Worm (Caenorhabditis elegans) whole organism, mixed stage, embryonic: ENCODE data around the gene hipr-1.
A peak's percentile ranks its signal among the peaks of the same experiment; 100 is the strongest.

ENCODE experiments used
- M03D4.4 ChIP-seq: sonication (generic microtip); optimal IDR thresholded peaks from 2 replicates; lab custom pipeline; 2017; ENCODE audit warnings: mild to moderate bottlenecking, missing genetic modification characterization, missing compliant biosample characterization
- bed-3 ChIP-seq: fragments of 200-800 bp; sonication (Bioruptor generic); optimal IDR thresholded peaks from 3 replicates; lab custom pipeline; 2018; ENCODE audit warnings: mild to moderate bottlenecking, missing genetic modification characterization, moderate library complexity, missing compliant biosample characterization
- blmp-1 ChIP-seq: fragments of 150-350 bp; optimal IDR thresholded peaks from 2 replicates; lab custom pipeline; 2014; ENCODE audit warnings: missing biosample characterization, missing genetic modification characterization
- ceh-39 ChIP-seq: fragments of 150-350 bp; optimal IDR thresholded peaks from 2 replicates; lab custom pipeline; 2014; ENCODE audit warnings: missing biosample characterization, missing genetic modification characterization
- ceh-43 ChIP-seq: fragments of 200-800 bp; sonication (Bioruptor generic); optimal IDR thresholded peaks from 2 replicates; lab custom pipeline; 2018; ENCODE audit warnings: mild to moderate bottlenecking, missing genetic modification characterization, moderate library complexity, missing compliant biosample characterization
- ceh-83 ChIP-seq: fragments of 200-800 bp; sonication (Bioruptor generic); optimal IDR thresholded peaks from 2 replicates; lab custom pipeline; 2018; ENCODE audit warnings: mild to moderate bottlenecking, missing genetic modification characterization, missing compliant biosample characterization
- ces-1 ChIP-seq: fragments of 150-350 bp; optimal IDR thresholded peaks from 2 replicates; lab custom pipeline; 2014; ENCODE audit warnings: missing biosample characterization, missing genetic modification reagents, missing genetic modification characterization
- cnd-1 ChIP-seq: fragments of 200-800 bp; sonication (Bioruptor generic); optimal IDR thresholded peaks from 2 replicates; lab custom pipeline; 2018; ENCODE audit warnings: mild to moderate bottlenecking, missing genetic modification characterization, missing compliant biosample characterization
- drap-1 ChIP-seq: fragments of 200-800 bp; sonication (Bioruptor generic); optimal IDR thresholded peaks from 3 replicates; lab custom pipeline; 2018; ENCODE audit warnings: mild to moderate bottlenecking, missing genetic modification characterization, missing compliant biosample characterization
- elt-1 ChIP-seq: sonication (generic microtip); optimal IDR thresholded peaks from 2 replicates; lab custom pipeline; 2017; ENCODE audit warnings: missing genetic modification characterization, mild to moderate bottlenecking, missing compliant biosample characterization, antibody characterized with exemption, moderate library complexity, borderline replicate concordance; ENCODE audit not compliant: insufficient read depth
- elt-3 ChIP-seq: fragments of 150-350 bp; optimal IDR thresholded peaks from 2 replicates; lab custom pipeline; 2014; ENCODE audit warnings: missing biosample characterization, missing genetic modification characterization
- flh-1 ChIP-seq: fragments of 200-800 bp; sonication (Bioruptor generic); optimal IDR thresholded peaks from 2 replicates; lab custom pipeline; 2018; ENCODE audit warnings: mild to moderate bottlenecking, missing genetic modification characterization, moderate library complexity, missing compliant biosample characterization
- ham-2 ChIP-seq: fragments of 200-800 bp; sonication (Bioruptor generic); optimal IDR thresholded peaks from 2 replicates; lab custom pipeline; 2018; ENCODE audit warnings: mild to moderate bottlenecking, missing genetic modification characterization, missing compliant biosample characterization
- hlh-1 ChIP-seq: fragments of 150-350 bp; optimal IDR thresholded peaks from 2 replicates; lab custom pipeline; 2014; ENCODE audit warnings: missing biosample characterization, missing genetic modification reagents, missing genetic modification characterization
- lin-32 ChIP-seq: fragments of 200-800 bp; sonication (Bioruptor generic); optimal IDR thresholded peaks from 2 replicates; lab custom pipeline; 2018; ENCODE audit warnings: mild to moderate bottlenecking, missing genetic modification characterization, missing compliant biosample characterization
- mab-5 ChIP-seq: fragments of 150-350 bp; optimal IDR thresholded peaks from 2 replicates; lab custom pipeline; 2014; ENCODE audit warnings: missing biosample characterization, missing genetic modification characterization
- mep-1 ChIP-seq: fragments of 150-350 bp; optimal IDR thresholded peaks from 2 replicates; lab custom pipeline; 2017; ENCODE audit warnings: missing biosample characterization, missing genetic modification reagents, missing genetic modification characterization, inconsistent platforms
- mls-2 ChIP-seq: sonication (generic microtip); optimal IDR thresholded peaks from 2 replicates; lab custom pipeline; 2016; ENCODE audit warnings: mild to moderate bottlenecking, missing genetic modification characterization, moderate library complexity, missing compliant biosample characterization
- nhr-12 ChIP-seq: fragments of 150-350 bp; optimal IDR thresholded peaks from 2 replicates; lab custom pipeline; 2014; ENCODE audit warnings: missing biosample characterization, missing genetic modification characterization
- nhr-2 ChIP-seq: fragments of 150-350 bp; optimal IDR thresholded peaks from 2 replicates; lab custom pipeline; 2014; ENCODE audit warnings: missing biosample characterization, missing genetic modification characterization
- nhr-28 ChIP-seq: fragments of 150-350 bp; optimal IDR thresholded peaks from 2 replicates; lab custom pipeline; 2014; ENCODE audit warnings: missing biosample characterization, missing genetic modification characterization
- nhr-76 ChIP-seq: sonication (generic microtip); optimal IDR thresholded peaks from 2 replicates; lab custom pipeline; 2017; ENCODE audit warnings: missing biosample characterization, missing genetic modification characterization
- pha-4 ChIP-seq: fragments of 150-350 bp; optimal IDR thresholded peaks from 2 replicates; lab custom pipeline; 2018; ENCODE audit warnings: missing biosample characterization, missing genetic modification reagents, missing genetic modification characterization
- sem-2 ChIP-seq: fragments of 200-800 bp; sonication (Bioruptor generic); optimal IDR thresholded peaks from 2 replicates; lab custom pipeline; 2018; ENCODE audit warnings: mild to moderate bottlenecking, missing genetic modification characterization, missing compliant biosample characterization
- sptf-1 ChIP-seq: sonication (generic microtip); optimal IDR thresholded peaks from 2 replicates; lab custom pipeline; 2017; ENCODE audit warnings: mild to moderate bottlenecking, missing genetic modification characterization, moderate library complexity, missing compliant biosample characterization
- tbx-8 ChIP-seq: fragments of 200-800 bp; sonication (Bioruptor generic); optimal IDR thresholded peaks from 2 replicates; lab custom pipeline; 2018; ENCODE audit warnings: mild to moderate bottlenecking, missing genetic modification characterization, moderate library complexity, missing compliant biosample characterization
- unc-120 ChIP-seq: sonication (generic microtip); optimal IDR thresholded peaks from 2 replicates; lab custom pipeline; 2017; ENCODE audit warnings: missing genetic modification characterization, missing compliant biosample characterization; ENCODE audit not compliant: poor library complexity, severe bottlenecking
- unc-39 ChIP-seq: fragments of 150-350 bp; optimal IDR thresholded peaks from 2 replicates; lab custom pipeline; 2014; ENCODE audit warnings: missing biosample characterization, missing genetic modification characterization
- zip-8 ChIP-seq: fragments of 150-350 bp; optimal IDR thresholded peaks from 2 replicates; lab custom pipeline; 2014; ENCODE audit warnings: missing biosample characterization, missing genetic modification characterization
- ztf-11 ChIP-seq: fragments of 150-350 bp; optimal IDR thresholded peaks from 2 replicates; lab custom pipeline; 2014; ENCODE audit warnings: missing biosample characterization, missing genetic modification characterization

Gene hipr-1

DNA sequence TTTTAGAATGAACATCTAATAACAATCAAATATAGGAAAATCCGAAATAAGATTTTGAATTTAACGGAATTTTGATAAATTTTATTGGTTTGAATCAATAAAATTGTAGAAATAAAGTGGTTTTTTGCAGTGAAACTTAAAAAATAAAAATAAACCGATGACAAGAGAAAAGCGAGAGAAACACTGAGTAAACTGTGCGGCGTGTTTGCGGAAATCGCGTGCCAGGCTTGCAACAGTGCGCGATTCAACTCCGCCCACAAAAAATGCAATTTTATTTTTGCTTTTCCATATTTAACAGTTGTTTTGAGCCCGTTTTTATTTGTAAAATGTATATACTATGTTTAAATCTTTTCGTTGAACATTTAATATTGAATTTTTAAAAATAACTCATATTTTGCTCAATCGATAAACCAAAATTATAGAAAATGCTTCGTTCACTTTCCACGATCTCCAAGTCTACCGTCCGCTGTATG lies 47.9 kb downstream of the hipr-1 start, which contains the start of gene mtss-1 (continued):
- TF ChIP-seq tbx-8 (GFP tag; lab: Kevin White, UChicago) (no peak), nhr-2 (no peak), elt-1 (no peak), ham-2 (GFP tag; lab: Kevin White, UChicago) (peak; percentile 52), nhr-28 (tag; lab: Kevin White, UChicago) (no peak), ceh-83 (GFP tag; lab: Kevin White, UChicago) (peak; percentile 47), ceh-43 (peak; percentile 87), elt-3 (tag; lab: Kevin White, UChicago) (no peak), lin-32 (GFP tag; lab: Kevin White, UChicago) (peak; percentile 54), ces-1 (GFP tag; lab: Kevin White, UChicago) (no peak), pha-4 (peak; percentile 18), unc-39 (tag; lab: Kevin White, UChicago) (no peak), ztf-11 (peak; percentile 68)

ce11 chrIII:8769253-8769652 lies 49.3 kb downstream of the hipr-1 start, which contains the start of gene K02D10.1:
TSS of gene K02D10.1 (plus strand) at chrIII:8769536.
- TF ChIP-seq sptf-1 (tag; lab: Kevin White, UChicago) (no peak), hlh-1 (tag; lab: Kevin White, UChicago) (peak; percentile 34)
- TF ChIP-seq, all 35 proteins: peak for 1

DNA sequence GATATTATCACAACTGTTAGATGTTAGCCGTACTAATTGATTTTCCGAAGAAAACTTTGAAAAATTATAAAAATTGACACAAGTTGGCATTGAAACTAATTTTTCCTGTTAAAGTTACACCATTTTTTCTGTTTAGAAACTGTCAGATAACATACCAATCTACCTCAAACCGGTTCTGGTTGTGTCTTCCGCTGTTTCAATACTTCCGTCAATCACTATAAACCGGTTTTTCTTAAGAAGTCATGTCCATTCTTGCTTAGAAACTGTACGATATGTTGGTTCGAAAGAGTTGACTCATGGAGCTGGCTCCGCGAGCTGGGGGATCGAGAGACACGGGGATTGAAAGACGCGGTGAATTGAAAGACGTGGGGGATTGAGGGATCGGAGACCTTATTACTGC lies 50.2 kb downstream of the hipr-1 start:
- TF ChIP-seq lin-32 (GFP tag; lab: Kevin White, UChicago) (no peak), nhr-76 (tag; lab: Kevin White, UChicago) (no peak), nhr-12 (tag; lab: Kevin White, UChicago) (no peak)

DNA sequence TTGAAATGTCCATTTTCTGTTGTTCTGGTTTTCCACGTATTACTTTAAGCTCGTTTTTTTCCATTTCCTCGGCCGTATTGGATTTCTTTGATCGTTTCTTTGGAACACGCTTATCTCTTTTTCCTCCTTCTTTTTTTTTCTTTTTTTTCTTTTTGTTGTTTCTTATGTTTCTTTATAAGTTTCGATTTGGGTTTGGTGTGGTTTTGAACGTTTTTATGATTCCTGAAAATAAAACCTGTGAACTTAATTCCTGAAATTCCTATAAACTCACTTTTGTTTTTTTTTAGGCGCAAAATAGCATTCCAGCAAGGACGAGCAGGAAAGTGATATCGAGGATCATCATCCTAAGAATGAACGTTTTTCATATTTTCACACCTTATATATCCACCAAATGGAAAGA lies 51.2 kb downstream of the hipr-1 start, which contains the start of gene K02D10.2:
K02D10.2 (minus strand) TSS at position 101 of the 400 bp plus-strand sequence.
- no peak for TF ChIP-seq mab-5 (tag; lab: Kevin White, UChicago)
- no peak for TF ChIP-seq ceh-39 (tag; lab: Kevin White, UChicago)
- TF ChIP-seq zip-8 (tag; lab: Kevin White, UChicago): no peak
- no peak for TF ChIP-seq elt-3 (tag; lab: Kevin White, UChicago)
- TF ChIP-seq mls-2 (tag; lab: Kevin White, UChicago): no peak
- no peak for TF ChIP-seq cnd-1 (tag; lab: Kevin White, UChicago)

ce11 chrIII:8771851-8772250 lies 51.8 kb downstream of the hipr-1 start, which contains the start of gene K02D10.3:
TSS of gene K02D10.3 (minus strand) at chrIII:8771951.
- no peak for TF ChIP-seq nhr-2
- no peak for TF ChIP-seq mep-1 (tag; lab: Kevin White, UChicago)
- TF ChIP-seq ces-1 (GFP tag; lab: Kevin White, UChicago): no peak
- no peak for TF ChIP-seq blmp-1 (tag; lab: Kevin White, UChicago)
- TF ChIP-seq cnd-1 (tag; lab: Kevin White, UChicago): no peak
- no peak for TF ChIP-seq flh-1 (GFP tag; lab: Kevin White, UChicago)
- TF ChIP-seq unc-120: no peak
- TF ChIP-seq zip-8 (tag; lab: Kevin White, UChicago): no peak
- TF ChIP-seq nhr-76 (tag; lab: Kevin White, UChicago): no peak
- TF ChIP-seq hlh-1 (tag; lab: Kevin White, UChicago): no peak
- no peak for TF ChIP-seq sem-2 (GFP tag; lab: Kevin White, UChicago)
- no peak for TF ChIP-seq bed-3 (GFP tag; lab: Kevin White, UChicago)
- TF ChIP-seq M03D4.4 (tag; lab: Kevin White, UChicago): no peak
- TF ChIP-seq ztf-11: no peak
- no peak for TF ChIP-seq drap-1 (GFP tag; lab: Kevin White, UChicago)
- no peak for TF ChIP-seq ceh-39 (tag; lab: Kevin White, UChicago)
- TF ChIP-seq elt-3 (tag; lab: Kevin White, UChicago): no peak
- TF ChIP-seq sptf-1 (tag; lab: Kevin White, UChicago): no peak
